Worm (Caenorhabditis elegans) whole organism, L2 larva: ENCODE results near the gene Y49F6B.12.

ENCODE experiments used
- C34F6.9 ChIP-seq: fragments of 150-350 bp; optimal IDR thresholded peaks from 2 replicates; lab custom pipeline; 2014; ENCODE audit warnings: missing biosample characterization, missing genetic modification characterization
- F13H6.1 ChIP-seq: sonication (generic microtip); optimal IDR thresholded peaks from 2 replicates; lab custom pipeline; 2016; ENCODE audit warnings: missing genetic modification characterization, missing compliant biosample characterization
- Y55F3AM.14 ChIP-seq: fragments of 200-800 bp; sonication (Bioruptor generic); optimal IDR thresholded peaks from 2 replicates; lab custom pipeline; 2018; ENCODE audit warnings: mild to moderate bottlenecking, missing genetic modification characterization, missing compliant biosample characterization
- ZK546.5 ChIP-seq: sonication (generic microtip); optimal IDR thresholded peaks from 2 replicates; lab custom pipeline; 2017; ENCODE audit warnings: missing biosample characterization, missing genetic modification characterization
- alr-1 ChIP-seq: fragments of 150-350 bp; optimal IDR thresholded peaks from 2 replicates; lab custom pipeline; 2014; ENCODE audit warnings: missing biosample characterization, missing genetic modification characterization
- aly-2 ChIP-seq: fragments of 150-350 bp; optimal IDR thresholded peaks from 2 replicates; lab custom pipeline; 2014; ENCODE audit warnings: missing biosample characterization, missing genetic modification characterization
- ama-1 ChIP-seq: fragments of 150-350 bp; optimal IDR thresholded peaks from 2 replicates; lab custom pipeline; 2018; ENCODE audit warnings: inconsistent platforms
- blmp-1 ChIP-seq: sonication (generic microtip); optimal IDR thresholded peaks from 2 replicates; lab custom pipeline; 2017; ENCODE audit warnings: missing genetic modification characterization, mild to moderate bottlenecking, missing compliant biosample characterization, antibody characterized with exemption, moderate library complexity; ENCODE audit not compliant: insufficient read depth
- ceh-16 ChIP-seq: fragments of 150-350 bp; optimal IDR thresholded peaks from 2 replicates; lab custom pipeline; 2014; ENCODE audit warnings: missing biosample characterization, missing genetic modification characterization
- ceh-82 ChIP-seq: fragments of 150-350 bp; optimal IDR thresholded peaks from 2 replicates; lab custom pipeline; 2014; ENCODE audit warnings: missing biosample characterization, missing genetic modification characterization
- crh-2 ChIP-seq: sonication (generic microtip); optimal IDR thresholded peaks from 2 replicates; lab custom pipeline; 2017; ENCODE audit warnings: missing biosample characterization, missing genetic modification characterization
- dmd-4 ChIP-seq: sonication (generic microtip); optimal IDR thresholded peaks from 2 replicates; lab custom pipeline; 2017; ENCODE audit warnings: missing biosample characterization, missing genetic modification characterization
- elt-1 ChIP-seq: fragments of 150-350 bp; optimal IDR thresholded peaks from 2 replicates; lab custom pipeline; 2014; ENCODE audit warnings: missing biosample characterization, missing genetic modification characterization
- elt-3 ChIP-seq: sonication (generic microtip); optimal IDR thresholded peaks from 2 replicates; lab custom pipeline; 2017; ENCODE audit warnings: missing biosample characterization, missing genetic modification characterization
- fos-1 ChIP-seq: fragments of 150-350 bp; optimal IDR thresholded peaks from 2 replicates; lab custom pipeline; 2014; ENCODE audit warnings: missing biosample characterization, missing genetic modification characterization
- gmeb-1 ChIP-seq: fragments of 150-350 bp; optimal IDR thresholded peaks from 2 replicates; lab custom pipeline; 2014; ENCODE audit warnings: missing biosample characterization, missing genetic modification characterization
- lin-11 ChIP-seq: fragments of 150-350 bp; sonication (generic microtip); optimal IDR thresholded peaks from 2 replicates; lab custom pipeline; 2014; ENCODE audit warnings: missing biosample characterization, missing genetic modification characterization, inconsistent platforms, mixed read lengths
- lin-13 ChIP-seq: fragments of 150-350 bp; optimal IDR thresholded peaks from 2 replicates; lab custom pipeline; 2014; ENCODE audit warnings: missing biosample characterization, missing genetic modification reagents, missing genetic modification characterization
- lsy-2 ChIP-seq, 2 experiments: fragments of 150-350 bp in 1 of 2; sonication (generic microtip) in 1 of 2; optimal IDR thresholded peaks; 2 replicates each; lab custom pipeline; 2014 to 2017; ENCODE audit warnings: missing biosample characterization in 2 of 2, missing genetic modification characterization in 2 of 2
- mab-5 ChIP-seq: fragments of 150-350 bp; optimal IDR thresholded peaks from 2 replicates; lab custom pipeline; 2014; ENCODE audit warnings: missing biosample characterization, missing genetic modification characterization
- mbf-1 ChIP-seq: sonication (generic microtip); optimal IDR thresholded peaks from 2 replicates; lab custom pipeline; 2017; ENCODE audit warnings: missing biosample characterization, missing genetic modification characterization
- mdl-1 ChIP-seq, 2 experiments: fragments of 150-350 bp in 1 of 2; sonication (generic microtip) in 1 of 2; optimal IDR thresholded peaks; 2 replicates each; lab custom pipeline; 2017; ENCODE audit warnings: missing biosample characterization in 2 of 2, missing genetic modification characterization in 2 of 2
- nhr-10 ChIP-seq: sonication (generic microtip); optimal IDR thresholded peaks from 2 replicates; lab custom pipeline; 2017; ENCODE audit warnings: missing biosample characterization, missing genetic modification characterization
- nhr-12 ChIP-seq: fragments of 150-350 bp; optimal IDR thresholded peaks from 2 replicates; lab custom pipeline; 2014; ENCODE audit warnings: missing biosample characterization, missing genetic modification characterization
- nhr-129 ChIP-seq: fragments of 150-350 bp; optimal IDR thresholded peaks from 2 replicates; lab custom pipeline; 2014; ENCODE audit warnings: missing biosample characterization, missing genetic modification characterization
- nhr-21 ChIP-seq: fragments of 150-350 bp; optimal IDR thresholded peaks from 2 replicates; lab custom pipeline; 2014; ENCODE audit warnings: missing biosample characterization, missing genetic modification characterization
- nhr-23 ChIP-seq: fragments of 150-350 bp; optimal IDR thresholded peaks from 2 replicates; lab custom pipeline; 2014; ENCODE audit warnings: missing biosample characterization, missing genetic modification reagents, missing genetic modification characterization
- nhr-237 ChIP-seq: fragments of 150-350 bp; optimal IDR thresholded peaks from 2 replicates; lab custom pipeline; 2014; ENCODE audit warnings: missing biosample characterization, missing genetic modification characterization
- nhr-25 ChIP-seq: fragments of 150-350 bp; sonication (generic microtip); optimal IDR thresholded peaks from 3 replicates; lab custom pipeline; 2014; ENCODE audit warnings: missing biosample characterization, missing genetic modification characterization
- nhr-77 ChIP-seq: fragments of 150-350 bp; optimal IDR thresholded peaks from 2 replicates; lab custom pipeline; 2014; ENCODE audit warnings: missing biosample characterization, missing genetic modification characterization
- peb-1 ChIP-seq: fragments of 150-350 bp; optimal IDR thresholded peaks from 2 replicates; lab custom pipeline; 2014; ENCODE audit warnings: missing biosample characterization, missing genetic modification characterization
- sem-4 ChIP-seq: fragments of 150-350 bp; optimal IDR thresholded peaks from 2 replicates; lab custom pipeline; 2014; ENCODE audit warnings: missing biosample characterization, missing genetic modification reagents, missing genetic modification characterization
- skn-1 ChIP-seq: sonication (generic microtip); optimal IDR thresholded peaks from 2 replicates; lab custom pipeline; 2017; ENCODE audit warnings: missing biosample characterization, missing genetic modification characterization
- sma-3 ChIP-seq: sonication (generic microtip); optimal IDR thresholded peaks from 2 replicates; lab custom pipeline; 2016; ENCODE audit warnings: missing genetic modification reagents, missing genetic modification characterization, missing compliant biosample characterization
- sma-9 ChIP-seq, 2 experiments: fragments of 150-350 bp in 1 of 2; sonication (generic microtip) in 1 of 2; optimal IDR thresholded peaks; 2 replicates each; lab custom pipeline; 2014 to 2016; ENCODE audit warnings: missing genetic modification characterization in 2 of 2, mild to moderate bottlenecking in 1 of 2, missing biosample characterization in 1 of 2, missing compliant biosample characterization in 1 of 2, missing genetic modification reagents in 1 of 2, moderate library complexity in 1 of 2
- snpc-4 ChIP-seq: fragments of 150-350 bp; optimal IDR thresholded peaks from 2 replicates; lab custom pipeline; 2014; ENCODE audit warnings: missing biosample characterization, missing genetic modification characterization
- unc-39 ChIP-seq: fragments of 150-350 bp; optimal IDR thresholded peaks from 2 replicates; lab custom pipeline; 2014; ENCODE audit warnings: missing biosample characterization, missing genetic modification characterization
- unc-55 ChIP-seq: fragments of 150-350 bp; sonication (generic microtip); optimal IDR thresholded peaks from 3 replicates; lab custom pipeline; 2014; ENCODE audit warnings: missing biosample characterization, missing genetic modification reagents, missing genetic modification characterization
- unc-62 ChIP-seq: fragments of 150-350 bp; optimal IDR thresholded peaks from 2 replicates; lab custom pipeline; 2014; ENCODE audit warnings: missing biosample characterization, missing genetic modification reagents, missing genetic modification characterization
- zag-1 ChIP-seq: fragments of 150-350 bp; optimal IDR thresholded peaks from 2 replicates; lab custom pipeline; 2014; ENCODE audit warnings: missing biosample characterization, missing genetic modification characterization
- ztf-1 ChIP-seq: fragments of 200-800 bp; sonication (Bioruptor generic); conservative IDR thresholded peaks from 2 replicates; pipeline ENCODE4 v1.3.6; 2022; ENCODE audit warnings: missing genetic modification characterization, missing compliant biosample characterization
- ztf-11 ChIP-seq: sonication (generic microtip); optimal IDR thresholded peaks from 2 replicates; lab custom pipeline; 2017; ENCODE audit warnings: missing biosample characterization, missing genetic modification characterization
- ztf-4 ChIP-seq: fragments of 150-350 bp; optimal IDR thresholded peaks from 2 replicates; lab custom pipeline; 2014; ENCODE audit warnings: missing biosample characterization, missing genetic modification characterization

The Y49F6B.12 gene

DNA sequence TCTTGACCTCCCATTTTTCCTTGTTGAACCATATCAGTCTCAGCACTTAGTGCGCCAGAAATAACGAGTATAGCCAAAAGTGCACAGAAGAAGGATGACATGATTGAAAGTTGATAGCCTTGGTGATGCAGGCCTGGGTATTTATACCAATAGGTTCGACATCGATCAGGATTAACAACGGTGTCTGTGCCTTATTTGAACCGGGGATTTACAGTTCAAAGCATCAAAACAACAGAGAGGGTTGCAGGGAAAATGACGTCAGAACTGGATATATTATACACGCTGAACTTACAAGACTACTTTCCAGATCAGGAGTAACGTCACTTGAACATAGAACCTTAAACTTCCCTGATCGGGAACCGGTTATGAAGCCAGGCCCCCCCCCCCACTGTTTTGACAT, at the start of gene Y49F6B.12:
Gene Y49F6B.12 (minus strand): TSS at position 101 of the 400 bp plus-strand sequence.
- no peak for TF ChIP-seq nhr-10 (tag; lab: Kevin White, UChicago)
- TF ChIP-seq, all 48 proteins: peak for 0

DNA sequence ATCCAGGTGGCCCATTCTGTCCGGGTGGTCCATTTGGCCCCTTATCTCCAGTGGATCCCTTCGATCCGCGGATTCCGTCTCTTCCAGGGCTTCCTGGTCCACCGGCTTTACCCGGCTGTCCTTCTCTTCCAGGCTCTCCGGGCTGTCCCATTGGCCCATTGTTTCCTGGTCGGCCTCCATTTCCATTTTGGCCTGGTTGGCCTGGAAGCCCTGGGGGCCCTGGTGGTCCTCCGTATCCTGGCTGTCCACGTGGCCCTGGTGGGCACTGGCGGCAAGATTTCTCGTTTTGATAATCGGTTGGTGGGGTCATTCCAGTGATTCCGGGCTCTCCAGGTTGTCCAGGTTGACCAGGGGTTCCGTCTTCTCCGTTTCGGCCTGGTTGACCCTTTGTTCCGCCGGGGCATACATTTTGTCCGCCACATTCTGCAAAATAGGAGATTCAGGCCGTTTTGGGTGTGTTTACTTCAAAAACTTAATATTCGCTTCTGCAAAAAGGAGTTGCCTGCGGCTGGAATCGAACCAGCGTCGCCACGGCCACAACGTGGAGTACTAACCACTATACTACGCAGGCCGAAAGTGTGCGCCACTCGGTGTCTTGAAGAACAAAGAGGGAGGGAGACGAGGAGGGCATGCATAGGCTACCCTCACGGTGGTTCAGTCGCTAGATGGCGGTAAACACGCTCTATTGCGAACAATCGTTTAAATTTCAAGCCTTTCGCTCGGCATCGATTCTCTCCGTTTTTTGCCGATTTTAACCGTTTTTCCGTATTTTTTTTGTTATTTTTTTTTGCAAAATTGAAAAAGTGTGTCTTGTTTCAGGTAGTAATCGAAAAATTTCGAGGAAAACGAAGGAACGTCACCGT, 49.0 kb upstream of the Y49F6B.12 start, which contains the start of gene W09G10.9:
Gene W09G10.9 (plus strand): TSS at position 813 of the 863 bp plus-strand sequence.
- TF ChIP-seq lin-11 (tag; lab: Kevin White, UChicago) (peak; percentile 12), crh-2 (tag; lab: Kevin White, UChicago) (peak; percentile 60), zag-1 (tag; lab: Kevin White, UChicago) (peak; percentile 64), sma-9 (GFP tag; optimal IDR thresholded peaks at IDR 0.05; lab: Kevin White, UChicago) (peak; percentile 62), sma-9 (tag; optimal IDR thresholded peaks at IDR 0.05; lab: Kevin White, UChicago) (no peak), F13H6.1 (tag; lab: Kevin White, UChicago) (peak; percentile 45), elt-3 (no peak), peb-1 (tag; lab: Kevin White, UChicago) (no peak), nhr-129 (tag; lab: Kevin White, UChicago) (peak; percentile 66), ceh-16 (tag; lab: Kevin White, UChicago) (peak; percentile 24), mdl-1 (tag; optimal IDR thresholded peaks at IDR 0.05; lab: Kevin White, UChicago) (no peak), nhr-12 (no peak), unc-55 (GFP tag; lab: Kevin White, UChicago) (peak; percentile 60), nhr-25 (tag; lab: Kevin White, UChicago) (peak; percentile 15), sma-3 (GFP tag; lab: Kevin White, UChicago) (peak; percentile 49), lsy-2 (tag; optimal IDR thresholded peaks at IDR 0.05; lab: Kevin White, UChicago) (peak; percentile 74 to 78), fos-1 (tag; lab: Kevin White, UChicago) (peak; percentile 53), C34F6.9 (peak; percentile 39), unc-62 (GFP tag; lab: Kevin White, UChicago) (no peak), lin-13 (GFP tag; lab: Kevin White, UChicago) (peak; percentile 65)

DNA sequence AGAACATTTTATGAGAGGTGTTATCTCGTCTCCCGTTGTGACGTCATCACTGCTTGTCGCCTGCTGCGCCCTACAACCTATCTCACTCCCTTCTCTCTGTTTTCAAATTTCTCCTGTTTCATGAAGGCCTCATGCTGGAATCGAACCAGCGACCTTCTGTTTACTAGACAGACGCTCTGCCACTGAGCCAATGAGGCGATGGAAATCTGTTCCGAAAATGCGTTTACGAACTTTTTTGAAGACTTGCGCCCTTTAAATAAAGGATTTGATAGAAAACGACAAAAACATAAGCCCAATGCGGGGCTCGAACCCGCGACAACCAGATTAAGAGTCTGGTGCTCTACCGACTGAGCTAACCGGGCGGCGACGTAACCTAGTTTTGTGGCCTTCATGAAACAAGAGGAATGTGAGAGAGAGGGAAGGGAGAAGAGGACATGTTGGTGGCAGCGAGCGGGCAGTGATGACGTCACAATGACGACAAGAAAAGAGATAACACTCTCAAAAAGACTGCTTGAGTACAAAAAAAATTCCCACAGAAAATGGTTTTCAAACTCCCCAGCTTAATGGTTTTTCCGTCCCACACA, 46.8 kb upstream of the Y49F6B.12 start, which contains the start of gene clec-126:
Gene clec-126 (plus strand): TSS at position 534 of the 584 bp plus-strand sequence.
- TF ChIP-seq F13H6.1 (tag; lab: Kevin White, UChicago), result peak; percentile 66
- TF ChIP-seq ztf-1 (GFP tag; lab: Robert Waterston, UW), result no peak
- TF ChIP-seq mdl-1 (tag; optimal IDR thresholded peaks at IDR 0.05; lab: Kevin White, UChicago), result no peak
- peak; percentile 41 for TF ChIP-seq mab-5 (tag; lab: Kevin White, UChicago)
- peak; percentile 80 for TF ChIP-seq nhr-21
- TF ChIP-seq unc-39, result no peak
- TF ChIP-seq ceh-16 (tag; lab: Kevin White, UChicago), result peak; percentile 2
- no peak for TF ChIP-seq mbf-1 (tag; lab: Kevin White, UChicago)
- no peak for TF ChIP-seq nhr-23 (tag; lab: Kevin White, UChicago)
- TF ChIP-seq sem-4, result no peak
- no peak for TF ChIP-seq nhr-77 (tag; lab: Kevin White, UChicago)
- TF ChIP-seq ceh-82 (tag; lab: Kevin White, UChicago), result no peak
- peak; percentile 15 for TF ChIP-seq zag-1 (tag; lab: Kevin White, UChicago)
- TF ChIP-seq ztf-11 (tag; lab: Kevin White, UChicago), result no peak
- peak; percentile 21 to 84 for TF ChIP-seq lsy-2 (tag; optimal IDR thresholded peaks at IDR 0.05; lab: Kevin White, UChicago)
- TF ChIP-seq nhr-237 (tag; lab: Kevin White, UChicago), result no peak
- no peak for TF ChIP-seq alr-1 (tag; lab: Kevin White, UChicago)
- TF ChIP-seq snpc-4, result peak; percentile 32
- no peak for TF ChIP-seq aly-2 (tag; lab: Kevin White, UChicago)
- peak; percentile 71 for TF ChIP-seq C34F6.9
- TF ChIP-seq blmp-1 (tag; lab: Kevin White, UChicago), result no peak
- no peak for TF ChIP-seq unc-62 (GFP tag; lab: Kevin White, UChicago)
- TF ChIP-seq crh-2 (tag; lab: Kevin White, UChicago), result peak; percentile 81
- no peak for TF ChIP-seq skn-1
- no peak for TF ChIP-seq elt-1 (tag; lab: Kevin White, UChicago)
- no peak for TF ChIP-seq dmd-4 (tag; lab: Kevin White, UChicago)
- TF ChIP-seq ZK546.5, result no peak
- peak; percentile 52 for TF ChIP-seq Y55F3AM.14 (GFP tag; lab: Kevin White, UChicago)
- no peak for TF ChIP-seq peb-1 (tag; lab: Kevin White, UChicago)
- no peak for TF ChIP-seq nhr-10 (tag; lab: Kevin White, UChicago)
- no peak for TF ChIP-seq lin-11 (tag; lab: Kevin White, UChicago)
- peak; percentile 81 for TF ChIP-seq lin-13 (GFP tag; lab: Kevin White, UChicago)
- no peak for TF ChIP-seq sma-9 (GFP tag; optimal IDR thresholded peaks at IDR 0.05; lab: Kevin White, UChicago)
- no peak for TF ChIP-seq sma-9 (tag; optimal IDR thresholded peaks at IDR 0.05; lab: Kevin White, UChicago)
- TF ChIP-seq ztf-4 (tag; lab: Kevin White, UChicago), result peak; percentile 21
- TF ChIP-seq nhr-12, result no peak
- peak; percentile 77 for TF ChIP-seq fos-1 (tag; lab: Kevin White, UChicago)
- peak; percentile 81 for TF ChIP-seq sma-3 (GFP tag; lab: Kevin White, UChicago)
- no peak for TF ChIP-seq elt-3
- peak; percentile 72 for TF ChIP-seq gmeb-1 (tag; lab: Kevin White, UChicago)
- no peak for TF ChIP-seq ama-1 (lab: Kevin White, UChicago)
